Fruit fly (Drosophila melanogaster) whole organism, adult: ENCODE measurements around the gene CG33514.

ENCODE experiments used
- CG1620 ChIP-seq: fragments of 200-800 bp; sonication (Bioruptor generic); optimal IDR thresholded peaks from 2 replicates; lab custom pipeline; 2016; ENCODE audit warnings: missing biosample characterization, missing genetic modification characterization
- CG33017 ChIP-seq: fragments of 200-800 bp; sonication (Bioruptor generic); optimal IDR thresholded peaks from 2 replicates; lab custom pipeline; 2018; ENCODE audit warnings: missing biosample characterization, mild to moderate bottlenecking, missing genetic modification characterization, moderate library complexity
- CG5204 ChIP-seq: fragments of 200-800 bp; sonication (Bioruptor generic); optimal IDR thresholded peaks from 2 replicates; lab custom pipeline; 2016; ENCODE audit warnings: missing biosample characterization, missing genetic modification characterization
- CG7045 ChIP-seq: fragments of 200-800 bp; sonication (Bioruptor generic); optimal IDR thresholded peaks from 2 replicates; lab custom pipeline; 2017; ENCODE audit warnings: missing biosample characterization, mild to moderate bottlenecking, missing genetic modification characterization
- CG7101 ChIP-seq: fragments of 200-800 bp; sonication (Bioruptor generic); optimal IDR thresholded peaks from 2 replicates; lab custom pipeline; 2018; ENCODE audit warnings: missing biosample characterization, mild to moderate bottlenecking, missing genetic modification characterization, moderate library complexity
- Clk ChIP-seq: fragments of 200-800 bp; sonication (Bioruptor generic); optimal IDR thresholded peaks from 2 replicates; lab custom pipeline; 2017; ENCODE audit warnings: missing biosample characterization, missing genetic modification characterization
- Hr96 ChIP-seq: fragments of 200-800 bp; sonication (Bioruptor generic); optimal IDR thresholded peaks from 2 replicates; lab custom pipeline; 2016; ENCODE audit warnings: missing biosample characterization, missing genetic modification characterization
- Mnt ChIP-seq: fragments of 200-800 bp; sonication (Bioruptor generic); optimal IDR thresholded peaks from 2 replicates; lab custom pipeline; 2016; ENCODE audit warnings: missing biosample characterization, mild to moderate bottlenecking, missing genetic modification characterization
- cnc ChIP-seq, 2 experiments: fragments of >200 bp; optimal IDR thresholded peaks; 2 replicates each; lab custom pipeline; 2017
- kay ChIP-seq: fragments of 200-800 bp; sonication (Bioruptor generic); peaks from one replicate; lab custom pipeline; 2016; ENCODE audit warnings: missing biosample characterization, missing genetic modification characterization, borderline replicate concordance
- tj ChIP-seq: fragments of 200-800 bp; sonication (Bioruptor generic); optimal IDR thresholded peaks from 3 replicates; lab custom pipeline; 2017; ENCODE audit warnings: missing biosample characterization, mild to moderate bottlenecking, missing genetic modification characterization, moderate library complexity
- toe ChIP-seq: fragments of 200-800 bp; sonication (Bioruptor generic); optimal IDR thresholded peaks from 2 replicates; lab custom pipeline; 2016; ENCODE audit warnings: missing biosample characterization, missing genetic modification characterization

dm6 chr3L:4383104-4383503 lies 17.9 kb downstream of the CG33514 start:
- no peak for TF ChIP-seq CG7045 (GFP tag; lab: Kevin White, UChicago)
- TF ChIP-seq Hr96 (GFP tag; lab: Kevin White, UChicago) = no peak
- TF ChIP-seq kay (GFP tag; lab: Kevin White, UChicago) = no peak
- TF ChIP-seq toe = no peak
- TF ChIP-seq CG1620 = no peak
- TF ChIP-seq CG33017 (tag; lab: Kevin White, UChicago) = no peak
- no peak for TF ChIP-seq CG7101
- no peak for TF ChIP-seq CG5204
- TF ChIP-seq tj = no peak
- no peak for TF ChIP-seq Clk (GFP tag; lab: Kevin White, UChicago)
- no peak for TF ChIP-seq cnc (optimal IDR thresholded peaks at IDR 0.05; lab: Kevin White, UChicago)
- no peak for TF ChIP-seq Mnt (GFP tag; lab: Kevin White, UChicago)
